Fruit fly (Drosophila melanogaster) whole organism, embryonic: ENCODE data around the gene CG31921.
A peak's percentile ranks its signal among the peaks of the same experiment; 100 is the strongest.

Experiments
- CG11456 ChIP-seq: fragments of 200-800 bp; sonication (Bioruptor generic); IDR thresholded peaks from 3 replicates; pipeline ENCODE4 v1.3.6; 2022; ENCODE audit warnings: missing biosample characterization, missing genetic modification characterization
- CG11504 ChIP-seq: fragments of 200-800 bp; sonication (Bioruptor generic); optimal IDR thresholded peaks from 3 replicates; lab custom pipeline; 2019; ENCODE audit warnings: missing biosample characterization, mild to moderate bottlenecking, missing genetic modification characterization, moderate library complexity
- CG17359 ChIP-seq: fragments of 200-800 bp; sonication (Bioruptor generic); optimal IDR thresholded peaks from 3 replicates; lab custom pipeline; 2018; ENCODE audit warnings: missing biosample characterization, mild to moderate bottlenecking, missing genetic modification characterization, moderate library complexity
- CG17385 ChIP-seq: fragments of 200-800 bp; sonication (Bioruptor generic); optimal IDR thresholded peaks from 3 replicates; lab custom pipeline; 2018; ENCODE audit warnings: missing biosample characterization, mild to moderate bottlenecking, missing genetic modification characterization
- CG18764 ChIP-seq: fragments of 200-800 bp; sonication (Bioruptor generic); optimal IDR thresholded peaks from 3 replicates; lab custom pipeline; 2016; ENCODE audit warnings: missing biosample characterization, missing genetic modification characterization
- CG2120 ChIP-seq: fragments of 200-800 bp; sonication (Bioruptor generic); optimal IDR thresholded peaks from 3 replicates; lab custom pipeline; 2016; ENCODE audit warnings: missing biosample characterization, missing genetic modification characterization
- CG2712 ChIP-seq: fragments of 200-800 bp; optimal IDR thresholded peaks from 3 replicates; lab custom pipeline; 2019; ENCODE audit warnings: missing biosample characterization, mild to moderate bottlenecking, missing genetic modification characterization, moderate library complexity
- CG2875 ChIP-seq: fragments of 200-800 bp; sonication (Bioruptor generic); optimal IDR thresholded peaks from 2 replicates; lab custom pipeline; 2017; ENCODE audit warnings: missing biosample characterization, mild to moderate bottlenecking, missing genetic modification characterization, missing genetic modification reagents
- CG7839 ChIP-seq: fragments of 200-800 bp; sonication (Bioruptor generic); optimal IDR thresholded peaks from 3 replicates; lab custom pipeline; 2018; ENCODE audit warnings: missing biosample characterization, mild to moderate bottlenecking, missing genetic modification characterization, moderate library complexity
- CG8290 ChIP-seq, 3 experiments: fragments of 200-800 bp; sonication (Bioruptor generic); optimal IDR thresholded peaks; 2 replicates each; lab custom pipeline; 2016 to 2019; ENCODE audit warnings: missing biosample characterization in 3 of 3, missing genetic modification characterization in 3 of 3, mild to moderate bottlenecking in 2 of 3, moderate library complexity in 1 of 3
- CG9609 ChIP-seq: fragments of 200-800 bp; sonication (Bioruptor generic); optimal IDR thresholded peaks from 3 replicates; lab custom pipeline; 2016; ENCODE audit warnings: missing biosample characterization, missing genetic modification characterization
- CoRest ChIP-seq: fragments of 200-800 bp; sonication (Bioruptor generic); optimal IDR thresholded peaks from 3 replicates; lab custom pipeline; 2018; ENCODE audit warnings: missing biosample characterization, mild to moderate bottlenecking, missing genetic modification characterization, moderate library complexity
- D19B ChIP-seq: fragments of 200-800 bp; sonication (Bioruptor generic); optimal IDR thresholded peaks from 2 replicates; lab custom pipeline; 2017; ENCODE audit warnings: missing biosample characterization, mild to moderate bottlenecking, missing genetic modification characterization
- Dip3 ChIP-seq: fragments of 200-800 bp; sonication (Bioruptor generic); optimal IDR thresholded peaks from 3 replicates; lab custom pipeline; 2016; ENCODE audit warnings: missing biosample characterization, missing genetic modification characterization
- E2f1 ChIP-seq: fragments of 200-800 bp; sonication (Bioruptor generic); IDR thresholded peaks from 2 replicates; pipeline ENCODE4 v1.3.6; 2022; ENCODE audit warnings: missing biosample characterization, missing genetic modification characterization
- Ets65A ChIP-seq: fragments of 200-800 bp; sonication (Bioruptor generic); peaks from one replicate; lab custom pipeline; 2016; ENCODE audit warnings: missing biosample characterization, missing genetic modification characterization
- Gsc ChIP-seq: fragments of 200-800 bp; sonication (Bioruptor generic); IDR thresholded peaks from 2 replicates; pipeline ENCODE4 v1.3.6; 2022; ENCODE audit warnings: missing biosample characterization, missing genetic modification characterization
- Hey ChIP-seq: fragments of 200-800 bp; sonication (Bioruptor generic); optimal IDR thresholded peaks from 3 replicates; lab custom pipeline; 2018; ENCODE audit warnings: missing biosample characterization, mild to moderate bottlenecking, missing genetic modification characterization
- Hr78 ChIP-seq, 2 experiments: fragments of 200-800 bp in 1 of 2; fragments of >200 bp in 1 of 2; sonication (Bioruptor generic) in 1 of 2; optimal IDR thresholded peaks; 2 replicates each; lab custom pipeline; 2017 to 2019; ENCODE audit warnings: missing biosample characterization in 2 of 2, missing genetic modification characterization in 2 of 2, mild to moderate bottlenecking in 1 of 2, moderate library complexity in 1 of 2
- Hsf ChIP-seq: fragments of 200-800 bp; sonication (Bioruptor generic); optimal IDR thresholded peaks from 3 replicates; lab custom pipeline; 2016; ENCODE audit warnings: missing biosample characterization, missing genetic modification characterization
- MBD-R2 ChIP-seq: fragments of 200-800 bp; sonication (Bioruptor generic); IDR thresholded peaks from 2 replicates; pipeline ENCODE4 v1.3.6; 2022; ENCODE audit warnings: missing biosample characterization, missing genetic modification characterization
- Med ChIP-seq: fragments of 200-800 bp; sonication (Bioruptor generic); peaks from one replicate; lab custom pipeline; 2016; ENCODE audit warnings: missing biosample characterization, missing genetic modification characterization, mild to moderate bottlenecking, inconsistent platforms, moderate library complexity
- Oli ChIP-seq: fragments of 200-800 bp; sonication (Bioruptor generic); optimal IDR thresholded peaks from 2 replicates; lab custom pipeline; 2018; ENCODE audit warnings: missing biosample characterization, mild to moderate bottlenecking, missing genetic modification characterization, moderate library complexity
- PHDP ChIP-seq: fragments of 200-800 bp; sonication (Bioruptor generic); optimal IDR thresholded peaks from 3 replicates; lab custom pipeline; 2018; ENCODE audit warnings: missing biosample characterization, mild to moderate bottlenecking, missing genetic modification characterization, moderate library complexity
- Rfx ChIP-seq: fragments of 200-800 bp; sonication (Bioruptor generic); IDR thresholded peaks from 2 replicates; pipeline ENCODE4 v1.3.6; 2022; ENCODE audit warnings: missing biosample characterization, missing genetic modification characterization
- Rx ChIP-seq: fragments of 200-800 bp; sonication (Bioruptor generic); IDR thresholded peaks from 2 replicates; pipeline ENCODE4 v1.3.6; 2022; ENCODE audit warnings: missing biosample characterization, missing genetic modification characterization
- Sox102F ChIP-seq: fragments of 200-800 bp; sonication (Bioruptor generic); optimal IDR thresholded peaks from 2 replicates; lab custom pipeline; 2018; ENCODE audit warnings: missing biosample characterization, mild to moderate bottlenecking, missing genetic modification characterization, moderate library complexity
- Xbp1 ChIP-seq: fragments of 200-800 bp; sonication (Bioruptor generic); optimal IDR thresholded peaks from 3 replicates; lab custom pipeline; 2016; ENCODE audit warnings: missing biosample characterization, mild to moderate bottlenecking, missing genetic modification characterization
- Xrp1 ChIP-seq: fragments of 200-800 bp; sonication (Bioruptor generic); IDR thresholded peaks from 2 replicates; pipeline ENCODE4 v1.3.6; 2022; ENCODE audit warnings: missing biosample characterization, missing genetic modification characterization
- ase ChIP-seq: fragments of 200-800 bp; sonication (Bioruptor generic); IDR thresholded peaks from 3 replicates; pipeline ENCODE4 v1.3.6; 2022; ENCODE audit warnings: missing biosample characterization, missing genetic modification characterization
- cg ChIP-seq: fragments of 200-800 bp; sonication (Bioruptor generic); optimal IDR thresholded peaks from 3 replicates; lab custom pipeline; 2019; ENCODE audit warnings: missing biosample characterization, mild to moderate bottlenecking, missing genetic modification characterization, moderate library complexity
- dmrt99B ChIP-seq: fragments of 200-800 bp; sonication (Bioruptor generic); optimal IDR thresholded peaks from 2 replicates; lab custom pipeline; 2018; ENCODE audit warnings: missing biosample characterization, mild to moderate bottlenecking, missing genetic modification characterization, moderate library complexity
- dpn ChIP-seq, 2 experiments: fragments of 200-800 bp; sonication (Bioruptor generic); optimal IDR thresholded peaks; 3 replicates each; lab custom pipeline; 2016; ENCODE audit warnings: missing biosample characterization in 2 of 2, missing genetic modification characterization in 2 of 2
- dysf ChIP-seq: fragments of 200-800 bp; sonication (Bioruptor generic); IDR thresholded peaks from 3 replicates; pipeline ENCODE4 v1.3.6; 2022; ENCODE audit warnings: missing biosample characterization, missing genetic modification characterization
- ewg ChIP-seq: fragments of 200-800 bp; sonication (Bioruptor generic); optimal IDR thresholded peaks from 3 replicates; lab custom pipeline; 2017; ENCODE audit warnings: mild to moderate bottlenecking, missing biosample characterization, missing genetic modification reagents, missing genetic modification characterization
- fd102C ChIP-seq: fragments of 200-800 bp; sonication (Bioruptor generic); optimal IDR thresholded peaks from 2 replicates; lab custom pipeline; 2018; ENCODE audit warnings: missing biosample characterization, mild to moderate bottlenecking, missing genetic modification characterization, moderate library complexity
- ftz-f1 ChIP-seq: fragments of 200-800 bp; sonication (Bioruptor generic); optimal IDR thresholded peaks from 2 replicates; lab custom pipeline; 2016; ENCODE audit warnings: missing biosample characterization, missing genetic modification characterization
- gem ChIP-seq: fragments of 200-800 bp; sonication (Bioruptor generic); optimal IDR thresholded peaks from 2 replicates; lab custom pipeline; 2019; ENCODE audit warnings: missing biosample characterization, mild to moderate bottlenecking, missing genetic modification characterization, moderate library complexity
- grau ChIP-seq: fragments of 200-800 bp; optimal IDR thresholded peaks from 3 replicates; lab custom pipeline; 2019; ENCODE audit warnings: missing biosample characterization, mild to moderate bottlenecking, missing genetic modification characterization, moderate library complexity
- gro ChIP-seq: fragments of 200-800 bp; sonication (Bioruptor generic); optimal IDR thresholded peaks from 2 replicates; lab custom pipeline; 2016; ENCODE audit warnings: missing biosample characterization, missing genetic modification characterization
- ind ChIP-seq: fragments of 200-800 bp; sonication (Bioruptor generic); optimal IDR thresholded peaks from 3 replicates; lab custom pipeline; 2016; ENCODE audit warnings: missing biosample characterization, missing genetic modification characterization
- lilli ChIP-seq: fragments of 200-800 bp; sonication (Bioruptor generic); optimal IDR thresholded peaks from 3 replicates; lab custom pipeline; 2016; ENCODE audit warnings: missing biosample characterization, missing genetic modification characterization
- lmd ChIP-seq: fragments of 200-800 bp; sonication (Bioruptor generic); IDR thresholded peaks from 2 replicates; pipeline ENCODE4 v1.3.6; 2022; ENCODE audit warnings: missing biosample characterization, missing genetic modification characterization
- salm ChIP-seq: fragments of 200-800 bp; sonication (Bioruptor generic); optimal IDR thresholded peaks from 2 replicates; lab custom pipeline; 2018; ENCODE audit warnings: missing biosample characterization, mild to moderate bottlenecking, missing genetic modification characterization
- shn ChIP-seq: fragments of 200-800 bp; sonication (Bioruptor generic); optimal IDR thresholded peaks from 3 replicates; lab custom pipeline; 2016; ENCODE audit warnings: missing biosample characterization, missing genetic modification characterization
- sisA ChIP-seq: fragments of 200-800 bp; sonication (Bioruptor generic); IDR thresholded peaks from 2 replicates; pipeline ENCODE4 v1.3.6; 2022; ENCODE audit warnings: missing biosample characterization, missing genetic modification characterization
- tio ChIP-seq: fragments of 200-800 bp; sonication (Bioruptor generic); optimal IDR thresholded peaks from 2 replicates; lab custom pipeline; 2017; ENCODE audit warnings: missing biosample characterization, missing genetic modification characterization, inconsistent platforms
- tll ChIP-seq, 2 experiments: fragments of 200-800 bp in 1 of 2; fragments of >200 bp in 1 of 2; sonication (Bioruptor generic) in 1 of 2; optimal IDR thresholded peaks; 2 replicates each; lab custom pipeline; 2017 to 2019; ENCODE audit warnings: missing biosample characterization in 2 of 2, missing genetic modification characterization in 2 of 2, mild to moderate bottlenecking in 1 of 2, moderate library complexity in 1 of 2
- vvl ChIP-seq: fragments of 200-800 bp; sonication (Bioruptor generic); IDR thresholded peaks from 2 replicates; pipeline ENCODE4 v1.3.6; 2022; ENCODE audit warnings: missing biosample characterization, missing genetic modification characterization
- zfh2 ChIP-seq: fragments of 200-800 bp; sonication (Bioruptor generic); optimal IDR thresholded peaks from 2 replicates; lab custom pipeline; 2016; ENCODE audit warnings: missing biosample characterization, missing genetic modification characterization

CG31921 gene

dm6 chr2L:309177-309576, 23.0 kb downstream of the CG31921 start (continued):
- TF ChIP-seq CG8290 (GFP tag; optimal IDR thresholded peaks at IDR 0.05; lab: Kevin White, UChicago), result no peak
- peak in 1 of 2 experiments; percentile 4 for TF ChIP-seq CG8290 (tag; optimal IDR thresholded peaks at IDR 0.05; lab: Kevin White, UChicago)
- TF ChIP-seq Hsf (GFP tag; lab: Kevin White, UChicago), result peak; percentile 4
- peak; percentile 80 for TF ChIP-seq Med (GFP tag; lab: Kevin White, UChicago)
- TF ChIP-seq Xbp1 (GFP tag; lab: Kevin White, UChicago), result peak; percentile 9
- peak; percentile 12; the same call in 1 of the 2 replicates for TF ChIP-seq vvl (GFP tag; lab: Robert Waterston, UW)
- peak; percentile 6 for TF ChIP-seq ewg (GFP tag; lab: Kevin White, UChicago)
- peak; percentile 18 for TF ChIP-seq dmrt99B
- TF ChIP-seq dysf (GFP tag; lab: Robert Waterston, UW), result peak; percentile 27; the same call in 2 of the 3 replicates
- peak; percentile 30 for TF ChIP-seq PHDP
- peak; percentile 16 for TF ChIP-seq Dip3
- peak; percentile 23 for TF ChIP-seq grau (tag; lab: Kevin White, UChicago)
- TF ChIP-seq fd102C (GFP tag; lab: Kevin White, UChicago), result no peak
- TF ChIP-seq CG7839 (tag; lab: Kevin White, UChicago), result peak; percentile 33
- TF ChIP-seq cg (GFP tag; lab: Kevin White, UChicago), result no peak
- TF ChIP-seq CG9609 (GFP tag; lab: Kevin White, UChicago), result peak; percentile 8
- TF ChIP-seq salm (tag; lab: Kevin White, UChicago), result no peak
- no peak for TF ChIP-seq Hr78 (GFP tag; optimal IDR thresholded peaks at IDR 0.05; lab: Kevin White, UChicago)
- 0 out of 2 replicates have a peak, but pooled peaks have one; percentile 47 for TF ChIP-seq Rfx (GFP tag; lab: Robert Waterston, UW)
- TF ChIP-seq ftz-f1 (GFP tag; lab: Kevin White, UChicago), result no peak
- 0 out of 2 replicates have a peak, but pooled peaks have one; percentile 7 for TF ChIP-seq MBD-R2 (GFP tag; lab: Robert Waterston, UW)
- peak; percentile 28 for TF ChIP-seq CG17385 (GFP tag; lab: Kevin White, UChicago)
- TF ChIP-seq D19B (GFP tag; lab: Kevin White, UChicago), result peak; percentile 89
- peak; percentile 35 for TF ChIP-seq Sox102F (GFP tag; lab: Kevin White, UChicago)
- peak; percentile 31 for TF ChIP-seq CG11504 (tag; lab: Kevin White, UChicago)
- TF ChIP-seq E2f1, result peak; percentile 10; the same call in 1 of the 2 replicates
- no peak for TF ChIP-seq CG2875 (GFP tag; lab: Kevin White, UChicago)
- peak; percentile 6 for TF ChIP-seq Oli (tag; lab: Kevin White, UChicago)
- 0 out of 3 replicates have a peak, but pooled peaks have one; percentile 43 for TF ChIP-seq CG11456 (GFP tag; lab: Robert Waterston, UW)
- no peak for TF ChIP-seq Gsc
- TF ChIP-seq Rx (GFP tag; lab: Robert Waterston, UW), result no peak
- TF ChIP-seq lmd, result peak; percentile 54
- 0 out of 2 replicates have a peak, but pooled peaks have one; percentile 28 for TF ChIP-seq Xrp1 (GFP tag; lab: Robert Waterston, UW)
- TF ChIP-seq CG18764, result peak; percentile 9
- peak; percentile 12 for TF ChIP-seq CG17359 (tag; lab: Kevin White, UChicago)
- no peak for TF ChIP-seq dpn (GFP tag; optimal IDR thresholded peaks at IDR 0.05; lab: Kevin White, UChicago)
- TF ChIP-seq ase (GFP tag; lab: Robert Waterston, UW), result no peak
- peak; percentile 13 for TF ChIP-seq ind (GFP tag; lab: Kevin White, UChicago)
- no peak for TF ChIP-seq Hey (tag; lab: Kevin White, UChicago)
- peak; percentile 90 for TF ChIP-seq Ets65A (GFP tag; lab: Kevin White, UChicago)
- TF ChIP-seq CG2712 (tag; lab: Kevin White, UChicago), result peak; percentile 14
- TF ChIP-seq tio (GFP tag; lab: Kevin White, UChicago), result peak; percentile 30
- TF ChIP-seq lilli (GFP tag; lab: Kevin White, UChicago), result peak; percentile 36
- TF ChIP-seq shn (GFP tag; lab: Kevin White, UChicago), result peak; percentile 26
- peak; percentile 13 for TF ChIP-seq gro (GFP tag; lab: Kevin White, UChicago)
- peak; percentile 16; the same call in 1 of the 2 replicates for TF ChIP-seq sisA (GFP tag; lab: Robert Waterston, UW)
- peak; percentile 40 for TF ChIP-seq CG2120 (GFP tag; lab: Kevin White, UChicago)
- TF ChIP-seq tll (GFP tag; optimal IDR thresholded peaks at IDR 0.05; lab: Kevin White, UChicago), result peak in 1 of 2 experiments; percentile 4
- TF ChIP-seq gem (tag; lab: Kevin White, UChicago), result peak; percentile 38
- TF ChIP-seq zfh2 (GFP tag; lab: Kevin White, UChicago), result peak; percentile 17
- TF ChIP-seq CoRest (tag; lab: Kevin White, UChicago), result peak; percentile 7
